Worm (Caenorhabditis elegans): Measurements from ENCODE around the gene T24D5.6.

The T24D5.6 gene

ce11 chrX:12635010-12635409 lies 31.6 kb downstream of the T24D5.6 start (continued):
- no peak for TF ChIP-seq lin-39 (tag; optimal IDR thresholded peaks at IDR 0.05)

ce11 chrX:12636242-12636641 lies 32.8 kb downstream of the T24D5.6 start:
- TF ChIP-seq lsy-2 (tag; optimal IDR thresholded peaks at IDR 0.05) (no peak), nhr-25 (tag; optimal IDR thresholded peaks at IDR 0.05) (no peak), crh-2 (tag; optimal IDR thresholded peaks at IDR 0.05) (no peak), blmp-1 (tag; optimal IDR thresholded peaks at IDR 0.05; ENCODE audit: insufficient read depth) (no peak), fos-1 (tag; optimal IDR thresholded peaks at IDR 0.05) (no peak), alr-1 (tag; optimal IDR thresholded peaks at IDR 0.05) (no peak), ztf-4 (tag; optimal IDR thresholded peaks at IDR 0.05) (no peak), zag-1 (tag; optimal IDR thresholded peaks at IDR 0.05) (no peak), lin-39 (tag; optimal IDR thresholded peaks at IDR 0.05) (no peak), sma-3 (GFP tag; optimal IDR thresholded peaks at IDR 0.05) (no peak), R02D3.7 (tag; optimal IDR thresholded peaks at IDR 0.05) (no peak)

ce11 chrX:12637978-12638377 lies 34.6 kb downstream of the T24D5.6 start:
- TF ChIP-seq ZK546.5 (tag; optimal IDR thresholded peaks at IDR 0.05) (no peak), elt-1 (tag; optimal IDR thresholded peaks at IDR 0.05) (no peak), nhr-23 (tag; optimal IDR thresholded peaks at IDR 0.05) (no peak), peb-1 (tag; optimal IDR thresholded peaks at IDR 0.05) (no peak), lin-39 (tag; optimal IDR thresholded peaks at IDR 0.05) (no peak), nhr-25 (tag; optimal IDR thresholded peaks at IDR 0.05) (no peak), ceh-82 (tag; optimal IDR thresholded peaks at IDR 0.05) (no peak)

- no peak for TF ChIP-seq nhr-6 (tag; optimal IDR thresholded peaks at IDR 0.05)
- no peak for TF ChIP-seq nhr-23 (tag; optimal IDR thresholded peaks at IDR 0.05)
- TF ChIP-seq nhr-237 (tag; optimal IDR thresholded peaks at IDR 0.05), result no peak
- no peak for TF ChIP-seq lin-13 (GFP tag; optimal IDR thresholded peaks at IDR 0.05)
- no peak for TF ChIP-seq mbf-1 (tag; optimal IDR thresholded peaks at IDR 0.05)
- TF ChIP-seq gmeb-1 (tag; optimal IDR thresholded peaks at IDR 0.05), result no peak
- no peak for TF ChIP-seq nhr-25 (tag; optimal IDR thresholded peaks at IDR 0.05)
Measured at ce11 chrX:12640459-12640858, 37.0 kb downstream of the T24D5.6 start, which contains the start of gene R09A8.5. R09A8.5 (minus strand) TSS chrX:12640559.

- TF ChIP-seq nhr-12 (tag; optimal IDR thresholded peaks at IDR 0.05) (no peak), sma-3 (GFP tag; optimal IDR thresholded peaks at IDR 0.05) (no peak), R02D3.7 (tag; optimal IDR thresholded peaks at IDR 0.05) (no peak), nhr-21 (tag; optimal IDR thresholded peaks at IDR 0.05) (no peak), ceh-82 (tag; optimal IDR thresholded peaks at IDR 0.05) (no peak), nhr-10 (tag; optimal IDR thresholded peaks at IDR 0.05) (no peak), blmp-1 (tag; optimal IDR thresholded peaks at IDR 0.05; ENCODE audit: insufficient read depth) (no peak), sma-9 (GFP tag; optimal IDR thresholded peaks at IDR 0.05) (no peak), sma-9 (tag; optimal IDR thresholded peaks at IDR 0.05) (no peak), unc-39 (tag; optimal IDR thresholded peaks at IDR 0.05) (no peak), unc-55 (GFP tag; optimal IDR thresholded peaks at IDR 0.05) (no peak), nhr-6 (tag; optimal IDR thresholded peaks at IDR 0.05) (no peak), elt-3 (tag; optimal IDR thresholded peaks at IDR 0.05) (no peak), crh-2 (tag; optimal IDR thresholded peaks at IDR 0.05) (no peak), lin-39 (tag; optimal IDR thresholded peaks at IDR 0.05) (no peak)
Measured at ce11 chrX:12640961-12641360, 37.5 kb downstream of the T24D5.6 start.

ce11 chrX:12642952-12643351 lies 39.5 kb downstream of the T24D5.6 start:
- TF ChIP-seq nhr-21 (tag; optimal IDR thresholded peaks at IDR 0.05) (no peak), F13H6.1 (tag; optimal IDR thresholded peaks at IDR 0.05) (peak; percentile 52), skn-1 (tag; optimal IDR thresholded peaks at IDR 0.05) (no peak), C34F6.9 (tag; optimal IDR thresholded peaks at IDR 0.05) (no peak), peb-1 (tag; optimal IDR thresholded peaks at IDR 0.05) (no peak), nhr-237 (tag; optimal IDR thresholded peaks at IDR 0.05) (no peak), lsy-2 (tag; optimal IDR thresholded peaks at IDR 0.05) (peak in 1 of 2 experiments; percentile 5), gmeb-1 (tag; optimal IDR thresholded peaks at IDR 0.05) (no peak), unc-39 (tag; optimal IDR thresholded peaks at IDR 0.05) (no peak), unc-62 (GFP tag; optimal IDR thresholded peaks at IDR 0.05) (no peak), nhr-25 (tag; optimal IDR thresholded peaks at IDR 0.05) (peak; percentile 44), zag-1 (tag; optimal IDR thresholded peaks at IDR 0.05) (no peak), ztf-1 (GFP tag; conservative IDR thresholded peaks at IDR 0.05) (no peak), ZK546.5 (tag; optimal IDR thresholded peaks at IDR 0.05) (no peak), unc-55 (GFP tag; optimal IDR thresholded peaks at IDR 0.05) (no peak), nhr-129 (tag; optimal IDR thresholded peaks at IDR 0.05) (peak; percentile 58), snpc-4 (tag; optimal IDR thresholded peaks at IDR 0.05) (no peak)
